Fruit fly (Drosophila melanogaster) whole organism, embryonic: Measurements from ENCODE around the gene CG34287.

Experiments used
- Atf3 ChIP-seq: fragments of 200-800 bp; sonication (Bioruptor generic); optimal IDR thresholded peaks from 3 replicates; lab custom pipeline; 2016; ENCODE audit warnings: missing biosample characterization, missing genetic modification characterization
- CG10366 ChIP-seq: fragments of 200-800 bp; sonication (Bioruptor generic); IDR thresholded peaks from 2 replicates; pipeline ENCODE4 v1.3.6; 2022; ENCODE audit warnings: missing biosample characterization, missing genetic modification characterization
- CG10543 ChIP-seq: fragments of 200-800 bp; sonication (Bioruptor generic); optimal IDR thresholded peaks from 3 replicates; lab custom pipeline; 2017; ENCODE audit warnings: missing biosample characterization, mild to moderate bottlenecking, missing genetic modification characterization, moderate library complexity
- CG11560 ChIP-seq: fragments of 200-800 bp; sonication (Bioruptor generic); IDR thresholded peaks from 3 replicates; pipeline ENCODE4 v1.3.6; 2022; ENCODE audit warnings: missing biosample characterization, missing genetic modification characterization
- CG13123 ChIP-seq: fragments of 200-800 bp; sonication (Bioruptor generic); optimal IDR thresholded peaks from 2 replicates; lab custom pipeline; 2016; ENCODE audit warnings: missing biosample characterization, missing genetic modification characterization
- CG13775 ChIP-seq: fragments of 200-800 bp; sonication (Bioruptor generic); optimal IDR thresholded peaks from 3 replicates; lab custom pipeline; 2017; ENCODE audit warnings: missing biosample characterization, mild to moderate bottlenecking, missing genetic modification characterization
- CG1792 ChIP-seq: fragments of 200-800 bp; sonication (Bioruptor generic); optimal IDR thresholded peaks from 2 replicates; lab custom pipeline; 2016; ENCODE audit warnings: missing biosample characterization, missing genetic modification characterization
- CG31224 ChIP-seq: fragments of 200-800 bp; sonication (Bioruptor generic); IDR thresholded peaks from 2 replicates; pipeline ENCODE4 v1.3.6; 2022; ENCODE audit warnings: missing biosample characterization, missing genetic modification characterization
- CG32767 ChIP-seq: fragments of 200-800 bp; sonication (Bioruptor generic); IDR thresholded peaks from 2 replicates; pipeline ENCODE4 v1.3.6; 2022; ENCODE audit warnings: missing biosample characterization, missing genetic modification characterization
- CG34224 ChIP-seq: fragments of 200-800 bp; sonication (Bioruptor generic); IDR thresholded peaks from 3 replicates; pipeline ENCODE4 v1.3.6; 2022; ENCODE audit warnings: missing biosample characterization, missing genetic modification characterization; ENCODE audit not compliant: partially characterized antibody
- CG42726 ChIP-seq: fragments of 200-800 bp; sonication (Bioruptor generic); IDR thresholded peaks from 2 replicates; pipeline ENCODE4 v1.3.6; 2022; ENCODE audit warnings: missing biosample characterization, missing genetic modification characterization; ENCODE audit not compliant: partially characterized antibody
- CG4730 ChIP-seq: fragments of 200-800 bp; sonication (Bioruptor generic); IDR thresholded peaks from 2 replicates; pipeline ENCODE4 v1.3.6; 2022; ENCODE audit warnings: missing biosample characterization, missing genetic modification characterization
- CG6272 ChIP-seq: fragments of 200-800 bp; sonication (Bioruptor generic); IDR thresholded peaks from 2 replicates; pipeline ENCODE4 v1.3.6; 2022; ENCODE audit warnings: missing biosample characterization, missing genetic modification characterization
- CG7271 ChIP-seq: fragments of 200-800 bp; sonication (Bioruptor generic); optimal IDR thresholded peaks from 2 replicates; lab custom pipeline; 2018; ENCODE audit warnings: missing biosample characterization, mild to moderate bottlenecking, missing genetic modification characterization, moderate library complexity
- CG7963 ChIP-seq: fragments of 200-800 bp; sonication (Bioruptor generic); IDR thresholded peaks from 3 replicates; pipeline ENCODE4 v1.3.6; 2022; ENCODE audit warnings: missing biosample characterization, missing genetic modification characterization; ENCODE audit not compliant: partially characterized antibody
- Dbx ChIP-seq: fragments of 200-800 bp; sonication (Bioruptor generic); IDR thresholded peaks from 3 replicates; pipeline ENCODE4 v1.3.6; 2022; ENCODE audit warnings: missing biosample characterization, missing genetic modification characterization
- Drgx ChIP-seq: fragments of 200-800 bp; sonication (Bioruptor generic); IDR thresholded peaks from 2 replicates; pipeline ENCODE4 v1.3.6; 2022; ENCODE audit warnings: missing biosample characterization, missing genetic modification characterization
- HLH3B ChIP-seq: fragments of 200-800 bp; sonication (Bioruptor generic); IDR thresholded peaks from 2 replicates; pipeline ENCODE4 v1.3.6; 2022; ENCODE audit warnings: missing biosample characterization, missing genetic modification characterization
- HLH4C ChIP-seq: fragments of 200-800 bp; sonication (Bioruptor generic); IDR thresholded peaks from 3 replicates; pipeline ENCODE4 v1.3.6; 2022; ENCODE audit warnings: missing biosample characterization, missing genetic modification characterization; ENCODE audit not compliant: partially characterized antibody
- Hmr ChIP-seq: fragments of 200-800 bp; sonication (Bioruptor generic); optimal IDR thresholded peaks from 3 replicates; lab custom pipeline; 2017; ENCODE audit warnings: mild to moderate bottlenecking, missing biosample characterization, missing genetic modification reagents, missing genetic modification characterization
- Hmx ChIP-seq: fragments of 200-800 bp; sonication (Bioruptor generic); optimal IDR thresholded peaks from 2 replicates; lab custom pipeline; 2016; ENCODE audit warnings: missing biosample characterization, missing genetic modification characterization
- Hr78 ChIP-seq, 2 experiments: fragments of 200-800 bp in 1 of 2; fragments of >200 bp in 1 of 2; sonication (Bioruptor generic) in 1 of 2; optimal IDR thresholded peaks; 2 replicates each; lab custom pipeline; 2017 to 2019; ENCODE audit warnings: missing biosample characterization in 2 of 2, missing genetic modification characterization in 2 of 2, mild to moderate bottlenecking in 1 of 2, moderate library complexity in 1 of 2
- Lhr ChIP-seq: fragments of 200-800 bp; sonication (Bioruptor generic); optimal IDR thresholded peaks from 3 replicates; lab custom pipeline; 2017; ENCODE audit warnings: mild to moderate bottlenecking, missing biosample characterization, missing genetic modification reagents, missing genetic modification characterization
- NFAT ChIP-seq: fragments of 200-800 bp; sonication (Bioruptor generic); IDR thresholded peaks from 2 replicates; pipeline ENCODE4 v1.3.6; 2022; ENCODE audit warnings: missing biosample characterization, missing genetic modification characterization
- NK7.1 ChIP-seq: fragments of 200-800 bp; sonication (Bioruptor generic); optimal IDR thresholded peaks from 3 replicates; lab custom pipeline; 2016; ENCODE audit warnings: missing biosample characterization, missing genetic modification characterization
- Sox100B ChIP-seq: fragments of 200-800 bp; sonication (Bioruptor generic); optimal IDR thresholded peaks from 3 replicates; lab custom pipeline; 2018; ENCODE audit warnings: missing biosample characterization, mild to moderate bottlenecking, missing genetic modification characterization
- Ssrp ChIP-seq: fragments of 200-800 bp; sonication (Bioruptor generic); optimal IDR thresholded peaks from 2 replicates; lab custom pipeline; 2018; ENCODE audit warnings: missing biosample characterization, mild to moderate bottlenecking, missing genetic modification characterization, moderate library complexity
- Trl ChIP-seq, 3 experiments: fragments of >200 bp in 2 of 3; fragments of 200-800 bp in 1 of 3; sonication (Bioruptor generic) in 1 of 3; optimal IDR thresholded peaks; 2 replicates in 1 of 3; 3 replicates in 2 of 3; lab custom pipeline; 2016 to 2017; ENCODE audit warnings: missing biosample characterization in 1 of 3, missing genetic modification characterization in 1 of 3
- abd-A ChIP-seq: fragments of 200-800 bp; sonication (Bioruptor generic); optimal IDR thresholded peaks from 3 replicates; lab custom pipeline; 2019; ENCODE audit warnings: missing biosample characterization, mild to moderate bottlenecking, missing genetic modification characterization, moderate library complexity
- chn ChIP-seq: fragments of 200-800 bp; sonication (Bioruptor generic); optimal IDR thresholded peaks from 2 replicates; lab custom pipeline; 2016; ENCODE audit warnings: missing biosample characterization, missing genetic modification characterization
- danr ChIP-seq: fragments of 200-800 bp; sonication (Bioruptor generic); IDR thresholded peaks from 2 replicates; pipeline ENCODE4 v1.3.6; 2022; ENCODE audit warnings: missing biosample characterization, missing genetic modification characterization
- hbn ChIP-seq: fragments of 200-800 bp; sonication (Bioruptor generic); IDR thresholded peaks from 2 replicates; pipeline ENCODE4 v1.3.6; 2022; ENCODE audit warnings: missing biosample characterization, missing genetic modification characterization; ENCODE audit not compliant: partially characterized antibody
- jigr1 ChIP-seq: fragments of 200-800 bp; sonication (Bioruptor generic); IDR thresholded peaks from 3 replicates; pipeline ENCODE4 v1.3.6; 2022; ENCODE audit warnings: missing biosample characterization, missing genetic modification characterization
- lmd ChIP-seq: fragments of 200-800 bp; sonication (Bioruptor generic); IDR thresholded peaks from 2 replicates; pipeline ENCODE4 v1.3.6; 2022; ENCODE audit warnings: missing biosample characterization, missing genetic modification characterization
- mam ChIP-seq: fragments of 200-800 bp; sonication (Bioruptor generic); optimal IDR thresholded peaks from 3 replicates; lab custom pipeline; 2016; ENCODE audit warnings: missing biosample characterization, missing genetic modification characterization
- nmo ChIP-seq: fragments of 200-800 bp; sonication (Bioruptor generic); optimal IDR thresholded peaks from 2 replicates; lab custom pipeline; 2018; ENCODE audit warnings: missing biosample characterization, mild to moderate bottlenecking, missing genetic modification characterization, moderate library complexity
- phol ChIP-seq: fragments of 200-800 bp; sonication (Bioruptor generic); optimal IDR thresholded peaks from 3 replicates; lab custom pipeline; 2018; ENCODE audit warnings: missing biosample characterization, mild to moderate bottlenecking, missing genetic modification characterization, moderate library complexity
- pita ChIP-seq: fragments of 200-800 bp; sonication (Bioruptor generic); optimal IDR thresholded peaks from 2 replicates; lab custom pipeline; 2017; ENCODE audit warnings: missing biosample characterization, mild to moderate bottlenecking, missing genetic modification characterization
- pzg ChIP-seq: fragments of 200-800 bp; sonication (Bioruptor generic); optimal IDR thresholded peaks from 3 replicates; lab custom pipeline; 2018; ENCODE audit warnings: missing biosample characterization, mild to moderate bottlenecking, missing genetic modification characterization, moderate library complexity
- sc ChIP-seq, 3 experiments: fragments of >200 bp in 2 of 3; fragments of 200-800 bp in 1 of 3; sonication (Bioruptor generic) in 1 of 3; optimal IDR thresholded peaks; 2 replicates in 2 of 3; 3 replicates in 1 of 3; lab custom pipeline; 2017; ENCODE audit warnings: mild to moderate bottlenecking in 1 of 3, missing biosample characterization in 1 of 3, missing genetic modification characterization in 1 of 3, missing genetic modification reagents in 1 of 3
- scrt ChIP-seq: fragments of 200-800 bp; sonication (Bioruptor generic); optimal IDR thresholded peaks from 2 replicates; lab custom pipeline; 2018; ENCODE audit warnings: missing biosample characterization, mild to moderate bottlenecking, missing genetic modification characterization, moderate library complexity
- sna ChIP-seq: fragments of 200-800 bp; sonication (Bioruptor generic); IDR thresholded peaks from 2 replicates; pipeline ENCODE4 v1.3.6; 2022; ENCODE audit warnings: missing biosample characterization, missing genetic modification characterization; ENCODE audit not compliant: partially characterized antibody
- sqz ChIP-seq: fragments of 200-800 bp; sonication (Bioruptor generic); optimal IDR thresholded peaks from 3 replicates; lab custom pipeline; 2018; ENCODE audit warnings: missing biosample characterization, mild to moderate bottlenecking, missing genetic modification characterization
- sug ChIP-seq: fragments of 200-800 bp; optimal IDR thresholded peaks from 2 replicates; lab custom pipeline; 2019; ENCODE audit warnings: missing biosample characterization, mild to moderate bottlenecking, missing genetic modification characterization, moderate library complexity
- trem ChIP-seq: fragments of 200-800 bp; optimal IDR thresholded peaks from 3 replicates; lab custom pipeline; 2019; ENCODE audit warnings: missing biosample characterization, mild to moderate bottlenecking, missing genetic modification characterization, moderate library complexity
- twi ChIP-seq: fragments of 200-800 bp; optimal IDR thresholded peaks from 2 replicates; lab custom pipeline; 2019; ENCODE audit warnings: missing biosample characterization, mild to moderate bottlenecking, missing genetic modification characterization, moderate library complexity
- vfl ChIP-seq: fragments of 200-800 bp; sonication (Bioruptor generic); optimal IDR thresholded peaks from 2 replicates; lab custom pipeline; 2016; ENCODE audit warnings: missing biosample characterization, missing genetic modification characterization
- vvl ChIP-seq: fragments of 200-800 bp; sonication (Bioruptor generic); IDR thresholded peaks from 2 replicates; pipeline ENCODE4 v1.3.6; 2022; ENCODE audit warnings: missing biosample characterization, missing genetic modification characterization
- zen2 ChIP-seq: fragments of 200-800 bp; sonication (Bioruptor generic); IDR thresholded peaks from 3 replicates; pipeline ENCODE4 v1.3.6; 2022; ENCODE audit warnings: missing biosample characterization, missing genetic modification characterization; ENCODE audit not compliant: partially characterized antibody

CG34287 gene

DNA sequence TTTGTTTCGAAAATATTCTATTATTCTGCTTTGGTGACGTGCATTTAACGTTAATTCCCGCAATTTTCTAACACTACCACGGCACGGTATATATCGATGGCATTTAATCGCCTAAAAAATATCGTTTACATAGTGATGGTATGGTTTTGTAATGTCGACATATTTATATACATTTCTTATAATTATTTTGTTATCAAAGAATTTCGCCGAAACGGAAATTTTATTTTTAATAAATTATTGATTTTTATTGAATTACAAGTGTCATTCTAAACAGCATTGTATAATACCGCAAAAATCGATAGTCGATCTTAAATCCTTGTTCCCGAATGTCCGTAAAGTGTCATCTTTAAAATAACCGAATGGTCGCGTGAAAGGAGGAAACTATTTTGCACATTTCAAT, 28.7 kb upstream of the CG34287 start, which contains the start of the genes Sec20 and dgrn (continued):
- TF ChIP-seq CG13123 (GFP tag; lab: Kevin White, UChicago) (peak; percentile 48), danr (GFP tag; lab: Robert Waterston, UW) (peak; percentile 59), HLH4C (GFP tag; lab: Robert Waterston, UW) (peak; percentile 92), phol (tag; lab: Kevin White, UChicago) (peak; percentile 87), pzg (GFP tag; lab: Kevin White, UChicago) (peak; percentile 77), Ssrp (tag; lab: Kevin White, UChicago) (peak; percentile 59), CG42726 (peak; percentile 87), CG32767 (GFP tag; lab: Robert Waterston, UW) (peak; percentile 55; the same call in 1 of the 2 replicates), CG7963 (GFP tag; lab: Robert Waterston, UW) (peak; percentile 84), vfl (peak; percentile 57), CG7271 (tag; lab: Kevin White, UChicago) (peak; percentile 50), trem (peak; percentile 95), Trl (optimal IDR thresholded peaks at IDR 0.05; lab: Kevin White, UChicago) (no peak), Trl (GFP tag; optimal IDR thresholded peaks at IDR 0.05; lab: Kevin White, UChicago) (peak; percentile 14), sna (GFP tag; lab: Robert Waterston, UW) (peak; percentile 95), sqz (peak; percentile 15), CG10366 (GFP tag; lab: Robert Waterston, UW) (peak; percentile 18; the same call in 1 of the 2 replicates), Sox100B (GFP tag; lab: Kevin White, UChicago) (peak; percentile 53), Atf3 (GFP tag; lab: Kevin White, UChicago) (peak; percentile 2), CG1792 (no peak), Lhr (GFP tag; lab: Kevin White, UChicago) (peak; percentile 50), mam (GFP tag; lab: Kevin White, UChicago) (peak; percentile 51), NK7.1 (GFP tag; lab: Kevin White, UChicago) (no peak), twi (tag; lab: Kevin White, UChicago) (peak; percentile 60), CG31224 (GFP tag; lab: Robert Waterston, UW) (0 out of 2 replicates have a peak, but pooled peaks have one; percentile 28), nmo (peak; percentile 83), lmd (peak; percentile 30; the same call in 1 of the 2 replicates), jigr1 (no peak), Dbx (GFP tag; lab: Robert Waterston, UW) (peak; percentile 81), sug (tag; lab: Kevin White, UChicago) (peak; percentile 79), pita (GFP tag; lab: Kevin White, UChicago) (no peak), NFAT (peak; percentile 74), chn (GFP tag; lab: Kevin White, UChicago) (peak; percentile 50), Hmx (GFP tag; lab: Kevin White, UChicago) (no peak), CG34224 (GFP tag; lab: Robert Waterston, UW) (peak; percentile 90), CG11560 (tag; lab: Robert Waterston, UW) (no peak), Hr78 (GFP tag; optimal IDR thresholded peaks at IDR 0.05; lab: Kevin White, UChicago) (no peak), sc (optimal IDR thresholded peaks at IDR 0.05; lab: Kevin White, UChicago) (no peak), sc (GFP tag; optimal IDR thresholded peaks at IDR 0.05; lab: Kevin White, UChicago) (peak; percentile 30), CG4730 (GFP tag; lab: Robert Waterston, UW) (0 out of 2 replicates have a peak, but pooled peaks have one; percentile 20), abd-A (tag; lab: Kevin White, UChicago) (no peak), Hmr (peak; percentile 70), hbn (GFP tag; lab: Robert Waterston, UW) (peak; percentile 94), HLH3B (GFP tag; lab: Robert Waterston, UW) (peak; percentile 61), scrt (GFP tag; lab: Kevin White, UChicago) (no peak), Drgx (no peak), CG10543 (peak; percentile 53), CG6272 (GFP tag; lab: Robert Waterston, UW) (peak; percentile 73), vvl (GFP tag; lab: Robert Waterston, UW) (no peak; the same call in none of the 2 replicates), zen2 (GFP tag; lab: Robert Waterston, UW) (peak; percentile 90), CG13775 (peak; percentile 77)
